Worm (Caenorhabditis elegans) whole organism, L4 larva: ENCODE measurements around the gene mvb-12.

Experiments
- F10B5.3 ChIP-seq: sonication (generic microtip); optimal IDR thresholded peaks from 2 replicates; lab custom pipeline; 2016; ENCODE audit warnings: mild to moderate bottlenecking, missing genetic modification characterization, missing compliant biosample characterization
- R02D3.7 ChIP-seq: fragments of 150-350 bp; sonication (generic microtip); optimal IDR thresholded peaks from 3 replicates; lab custom pipeline; 2014; ENCODE audit warnings: missing biosample characterization, missing genetic modification characterization
- T20F7.1 ChIP-seq: fragments of 200-800 bp; sonication (Bioruptor generic); optimal IDR thresholded peaks from 2 replicates; lab custom pipeline; 2018; ENCODE audit warnings: mild to moderate bottlenecking, missing genetic modification characterization, missing compliant biosample characterization
- T26A8.4 ChIP-seq: fragments of 200-800 bp; sonication (Bioruptor generic); IDR thresholded peaks from 2 replicates; pipeline ENCODE4 v1.3.6; 2022; ENCODE audit warnings: missing genetic modification characterization, missing compliant biosample characterization
- Y105C5A.15 ChIP-seq: fragments of 200-800 bp; sonication (Bioruptor generic); IDR thresholded peaks from 2 replicates; pipeline ENCODE4 v1.3.6; 2022; ENCODE audit warnings: missing genetic modification characterization, missing compliant biosample characterization
- aha-1 ChIP-seq: fragments of 150-350 bp; peaks from one replicate; lab custom pipeline; 2014; ENCODE audit warnings: missing biosample characterization, missing genetic modification characterization
- ama-1 ChIP-seq: fragments of 150-350 bp; optimal IDR thresholded peaks from 2 replicates; lab custom pipeline; 2014; ENCODE audit warnings: inconsistent platforms, mixed read lengths
- arid-1 ChIP-seq: fragments of 200-800 bp; sonication (Bioruptor generic); conservative IDR thresholded peaks from 2 replicates; pipeline ENCODE4 v1.3.6; 2022; ENCODE audit warnings: missing genetic modification reagents, missing genetic modification characterization, missing compliant biosample characterization
- ceh-28 ChIP-seq: fragments of 150-350 bp; optimal IDR thresholded peaks from 2 replicates; lab custom pipeline; 2014; ENCODE audit warnings: missing biosample characterization, missing genetic modification reagents, missing genetic modification characterization
- ceh-44 ChIP-seq: fragments of 200-800 bp; sonication (Bioruptor generic); IDR thresholded peaks from 2 replicates; pipeline ENCODE4 v1.3.6; 2022; ENCODE audit warnings: missing genetic modification reagents, missing genetic modification characterization, missing compliant biosample characterization
- ceh-82 ChIP-seq: sonication (generic microtip); optimal IDR thresholded peaks from 2 replicates; lab custom pipeline; 2017; ENCODE audit warnings: missing biosample characterization, missing genetic modification characterization
- cey-2 ChIP-seq: sonication (generic microtip); optimal IDR thresholded peaks from 3 replicates; lab custom pipeline; 2017; ENCODE audit warnings: missing genetic modification characterization, mild to moderate bottlenecking, missing compliant biosample characterization, antibody characterized with exemption, borderline replicate concordance; ENCODE audit not compliant: insufficient read depth
- ctbp-1 ChIP-seq: fragments of 200-800 bp; sonication (Bioruptor generic); IDR thresholded peaks from 2 replicates; pipeline ENCODE4 v1.3.6; 2022; ENCODE audit warnings: missing genetic modification reagents, missing genetic modification characterization, missing compliant biosample characterization
- daf-12 ChIP-seq: fragments of 150-350 bp; optimal IDR thresholded peaks from 2 replicates; lab custom pipeline; 2014; ENCODE audit warnings: missing biosample characterization, missing genetic modification reagents, missing genetic modification characterization
- daf-16 ChIP-seq, 3 experiments: sonication (generic microtip); optimal IDR thresholded peaks; 2 replicates each; lab custom pipeline; 2016 to 2017; ENCODE audit warnings: missing genetic modification characterization in 3 of 3, missing genetic modification reagents in 3 of 3, mild to moderate bottlenecking in 2 of 3, missing compliant biosample characterization in 2 of 3, missing biosample characterization in 1 of 3, moderate library complexity in 1 of 3
- dmd-6 ChIP-seq: fragments of 200-800 bp; sonication (Bioruptor generic); IDR thresholded peaks from 2 replicates; pipeline ENCODE4 v1.3.6; 2022; ENCODE audit warnings: missing genetic modification reagents, missing genetic modification characterization, missing compliant biosample characterization
- dmd-8 ChIP-seq: fragments of 200-800 bp; sonication (Bioruptor generic); IDR thresholded peaks from 2 replicates; pipeline ENCODE4 v1.3.6; 2022; ENCODE audit warnings: missing genetic modification characterization, missing compliant biosample characterization
- duxl-1 ChIP-seq: sonication (generic microtip); optimal IDR thresholded peaks from 2 replicates; lab custom pipeline; 2016; ENCODE audit warnings: mild to moderate bottlenecking, missing genetic modification characterization, moderate library complexity, missing compliant biosample characterization; ENCODE audit not compliant: poor library complexity
- dve-1 ChIP-seq: sonication (generic microtip); optimal IDR thresholded peaks from 2 replicates; lab custom pipeline; 2017; ENCODE audit warnings: antibody characterized with exemption, mild to moderate bottlenecking, missing genetic modification characterization, missing compliant biosample characterization; ENCODE audit not compliant: insufficient read depth
- fkh-10 ChIP-seq: fragments of 150-350 bp; optimal IDR thresholded peaks from 2 replicates; lab custom pipeline; 2014; ENCODE audit warnings: missing biosample characterization, missing genetic modification reagents, missing genetic modification characterization
- hmg-1.1 ChIP-seq: fragments of 200-800 bp; sonication (Bioruptor generic); IDR thresholded peaks from 2 replicates; pipeline ENCODE4 v1.3.6; 2022; ENCODE audit warnings: missing genetic modification reagents, missing genetic modification characterization, missing compliant biosample characterization
- jun-1 ChIP-seq: fragments of 150-350 bp; optimal IDR thresholded peaks from 2 replicates; lab custom pipeline; 2014; ENCODE audit warnings: missing biosample characterization, missing genetic modification reagents, missing genetic modification characterization
- lin-15B ChIP-seq: fragments of 150-350 bp; sonication (generic microtip); optimal IDR thresholded peaks from 3 replicates; lab custom pipeline; 2014; ENCODE audit warnings: missing biosample characterization, missing genetic modification characterization
- lin-29 ChIP-seq: fragments of 200-800 bp; sonication (Bioruptor generic); IDR thresholded peaks from 2 replicates; pipeline ENCODE4 v1.3.6; 2022; ENCODE audit warnings: missing genetic modification reagents, missing genetic modification characterization, missing compliant biosample characterization
- lin-39 ChIP-seq: fragments of 150-350 bp; optimal IDR thresholded peaks from 2 replicates; lab custom pipeline; 2014; ENCODE audit warnings: missing biosample characterization, missing genetic modification reagents, missing genetic modification characterization
- lsy-2 ChIP-seq, 2 experiments: fragments of 150-350 bp in 1 of 2; sonication (generic microtip) in 1 of 2; optimal IDR thresholded peaks; 2 replicates each; lab custom pipeline; 2014 to 2017; ENCODE audit warnings: missing biosample characterization in 2 of 2, missing genetic modification characterization in 2 of 2
- madf-9 ChIP-seq: fragments of 200-800 bp; sonication (Bioruptor generic); conservative IDR thresholded peaks from 2 replicates; pipeline ENCODE4 v1.3.6; 2022; ENCODE audit warnings: missing genetic modification reagents, missing genetic modification characterization, missing compliant biosample characterization
- mdl-1 ChIP-seq, 2 experiments: fragments of 150-350 bp in 1 of 2; sonication (generic microtip) in 1 of 2; optimal IDR thresholded peaks; 2 replicates each; lab custom pipeline; 2014 to 2017; ENCODE audit warnings: missing biosample characterization in 2 of 2, missing genetic modification characterization in 2 of 2
- mep-1 ChIP-seq: fragments of 150-350 bp; sonication (generic microtip); optimal IDR thresholded peaks from 3 replicates; lab custom pipeline; 2014; ENCODE audit warnings: missing biosample characterization, missing genetic modification characterization
- mxl-2 ChIP-seq: fragments of 200-800 bp; sonication (Bioruptor generic); conservative IDR thresholded peaks from 2 replicates; pipeline ENCODE4 v1.3.6; 2022; ENCODE audit warnings: missing genetic modification reagents, missing genetic modification characterization, missing compliant biosample characterization
- mxl-3 ChIP-seq: fragments of 200-800 bp; sonication (Bioruptor generic); optimal IDR thresholded peaks from 2 replicates; lab custom pipeline; 2018; ENCODE audit warnings: mild to moderate bottlenecking, missing genetic modification characterization, missing compliant biosample characterization
- nhr-237 ChIP-seq: sonication (generic microtip); optimal IDR thresholded peaks from 2 replicates; lab custom pipeline; 2017; ENCODE audit warnings: missing biosample characterization, missing genetic modification characterization
- nhr-28 ChIP-seq: fragments of 150-350 bp; optimal IDR thresholded peaks from 2 replicates; lab custom pipeline; 2014; ENCODE audit warnings: missing biosample characterization, missing genetic modification characterization
- nhr-41 ChIP-seq: fragments of 200-800 bp; sonication (Bioruptor generic); IDR thresholded peaks from 2 replicates; pipeline ENCODE4 v1.3.6; 2022; ENCODE audit warnings: missing genetic modification reagents, missing genetic modification characterization, missing compliant biosample characterization
- nhr-42 ChIP-seq: fragments of 200-800 bp; sonication (Bioruptor generic); IDR thresholded peaks from 2 replicates; pipeline ENCODE4 v1.3.6; 2022; ENCODE audit warnings: missing genetic modification characterization, missing compliant biosample characterization
- nhr-76 ChIP-seq: fragments of 150-350 bp; optimal IDR thresholded peaks from 2 replicates; lab custom pipeline; 2014; ENCODE audit warnings: missing biosample characterization, missing genetic modification characterization
- php-3 ChIP-seq: fragments of 200-800 bp; sonication (Bioruptor generic); IDR thresholded peaks from 2 replicates; pipeline ENCODE4 v1.3.6; 2022; ENCODE audit warnings: missing genetic modification reagents, missing genetic modification characterization, missing compliant biosample characterization
- pqm-1 ChIP-seq: sonication (generic microtip); optimal IDR thresholded peaks from 2 replicates; lab custom pipeline; 2017; ENCODE audit warnings: missing biosample characterization, missing genetic modification characterization
- skn-1 ChIP-seq: fragments of 150-350 bp; optimal IDR thresholded peaks from 2 replicates; lab custom pipeline; 2014; ENCODE audit warnings: missing biosample characterization, missing genetic modification characterization
- snpc-1.2 ChIP-seq: fragments of 200-800 bp; sonication (Bioruptor generic); IDR thresholded peaks from 2 replicates; pipeline ENCODE4 v1.3.6; 2022; ENCODE audit warnings: missing genetic modification reagents, missing genetic modification characterization, missing compliant biosample characterization
- spr-3 ChIP-seq: fragments of 200-800 bp; sonication (Bioruptor generic); optimal IDR thresholded peaks from 2 replicates; lab custom pipeline; 2018; ENCODE audit warnings: mild to moderate bottlenecking, missing genetic modification characterization, missing compliant biosample characterization
- tag-97 ChIP-seq: fragments of 200-800 bp; sonication (Bioruptor generic); IDR thresholded peaks from 2 replicates; pipeline ENCODE4 v1.3.6; 2022; ENCODE audit warnings: missing genetic modification characterization, missing compliant biosample characterization
- tra-1 ChIP-seq: fragments of 200-800 bp; sonication (Bioruptor generic); IDR thresholded peaks from 2 replicates; pipeline ENCODE4 v1.3.6; 2022; ENCODE audit warnings: missing genetic modification reagents, missing genetic modification characterization, missing compliant biosample characterization
- unc-130 ChIP-seq: sonication (generic microtip); optimal IDR thresholded peaks from 2 replicates; lab custom pipeline; 2016; ENCODE audit warnings: missing genetic modification reagents, missing genetic modification characterization, missing compliant biosample characterization
- unc-39 ChIP-seq: sonication (generic microtip); optimal IDR thresholded peaks from 2 replicates; lab custom pipeline; 2017; ENCODE audit warnings: missing biosample characterization, missing genetic modification characterization
- unc-62 ChIP-seq, 3 experiments: fragments of 150-350 bp in 1 of 3; sonication (generic microtip); optimal IDR thresholded peaks in 2 of 3; peaks in 1 of 3; 1 replicate in 1 of 3; 2 replicates in 2 of 3; lab custom pipeline; 2014 to 2017; ENCODE audit warnings: missing biosample characterization in 3 of 3, missing genetic modification characterization in 3 of 3, missing genetic modification reagents in 3 of 3, missing genotype in 1 of 3
- zag-1 ChIP-seq: fragments of 150-350 bp; optimal IDR thresholded peaks from 2 replicates; lab custom pipeline; 2014; ENCODE audit warnings: missing biosample characterization, missing genetic modification characterization
- zfp-2 ChIP-seq: sonication (generic microtip); optimal IDR thresholded peaks from 2 replicates; lab custom pipeline; 2016; ENCODE audit warnings: mild to moderate bottlenecking, missing genetic modification characterization, missing compliant biosample characterization
- ztf-11 ChIP-seq: fragments of 150-350 bp; optimal IDR thresholded peaks from 2 replicates; lab custom pipeline; 2014; ENCODE audit warnings: missing biosample characterization, missing genetic modification characterization

mvb-12 gene

DNA sequence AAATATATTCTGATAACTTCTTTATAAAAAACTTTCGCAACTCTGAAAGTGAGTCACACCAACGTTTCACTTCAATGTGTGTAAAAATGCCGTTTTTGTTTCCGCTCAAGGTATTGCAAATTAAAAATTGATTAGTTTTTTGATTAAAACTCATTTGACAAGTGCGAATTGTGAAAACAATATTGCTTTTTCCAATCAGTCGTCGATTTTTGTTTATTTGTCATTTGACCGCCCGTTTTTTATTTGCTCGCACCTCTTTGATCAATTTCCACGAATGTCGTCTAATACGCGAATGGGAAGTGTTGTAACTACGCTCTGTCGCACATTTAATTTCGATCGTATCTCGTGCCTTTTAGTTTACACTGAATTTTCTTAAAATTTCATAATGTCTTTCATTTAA lies at the start of gene mvb-12 (continued):
- TF ChIP-seq tag-97 (no peak), ceh-44 (GFP tag; lab: Robert Waterston, UW) (no peak), ctbp-1 (no peak), pqm-1 (peak; percentile 4), unc-62 (GFP tag; optimal IDR thresholded peaks at IDR 0.05 in 1 of 2; lab: Kevin White, UChicago) (no peak), unc-62 (tag; optimal IDR thresholded peaks at IDR 0.05; lab: Kevin White, UChicago) (no peak), ama-1 (no peak), ztf-11 (tag; lab: Kevin White, UChicago) (no peak), T26A8.4 (GFP tag; lab: Robert Waterston, UW) (no peak), Y105C5A.15 (GFP tag; lab: Robert Waterston, UW) (no peak), aha-1 (tag; lab: Kevin White, UChicago) (peak; percentile 61), lin-39 (tag; lab: Kevin White, UChicago) (no peak), cey-2 (tag; lab: Kevin White, UChicago) (no peak), arid-1 (GFP tag; lab: Robert Waterston, UW) (no peak), lin-15B (tag; lab: Kevin White, UChicago) (no peak), mxl-2 (GFP tag; lab: Robert Waterston, UW) (no peak), lin-29 (no peak), duxl-1 (tag; lab: Kevin White, UChicago) (no peak), R02D3.7 (tag; lab: Kevin White, UChicago) (no peak), madf-9 (GFP tag; lab: Robert Waterston, UW) (no peak), nhr-28 (tag; lab: Kevin White, UChicago) (peak; percentile 7), dmd-6 (GFP tag; lab: Robert Waterston, UW) (0 out of 2 replicates have a peak, but pooled peaks have one; percentile 10), mdl-1 (tag; optimal IDR thresholded peaks at IDR 0.05; lab: Kevin White, UChicago) (peak in 1 of 2 experiments; percentile 30), jun-1 (no peak), hmg-1.1 (GFP tag; lab: Robert Waterston, UW) (no peak)

DNA sequence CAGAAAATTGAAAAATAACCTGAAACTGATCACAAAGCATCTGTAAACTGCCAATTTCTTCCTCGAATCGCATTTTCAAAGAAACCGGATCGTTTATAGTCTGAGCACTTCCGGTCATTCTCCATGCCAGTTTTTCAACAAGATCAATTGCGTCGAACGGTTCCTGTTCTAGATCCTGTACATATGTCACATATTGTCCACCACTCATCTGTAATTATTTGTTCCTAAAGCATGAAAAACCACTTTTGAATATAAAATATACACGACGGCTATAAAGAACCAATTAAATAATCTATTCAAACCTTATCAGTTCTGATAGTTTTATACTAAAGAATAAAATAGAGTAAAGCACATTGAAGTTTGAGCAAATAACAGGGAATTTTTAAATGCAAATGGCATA lies 48.0 kb upstream of the mvb-12 start, which contains the start of gene sec-10:
Gene sec-10, minus strand, starts transcription at position 208 of the 400 bp plus-strand sequence.
- TF ChIP-seq F10B5.3 (tag; lab: Kevin White, UChicago) (no peak), nhr-76 (tag; lab: Kevin White, UChicago) (no peak), daf-12 (tag; lab: Kevin White, UChicago) (no peak), ceh-44 (GFP tag; lab: Robert Waterston, UW) (no peak), cey-2 (tag; lab: Kevin White, UChicago) (no peak), mxl-3 (GFP tag; lab: Kevin White, UChicago) (no peak), pqm-1 (peak; percentile 9), fkh-10 (GFP tag; lab: Kevin White, UChicago) (no peak), spr-3 (GFP tag; lab: Kevin White, UChicago) (no peak), ceh-28 (tag; lab: Kevin White, UChicago) (no peak), zag-1 (no peak), unc-130 (GFP tag; lab: Kevin White, UChicago) (no peak), Y105C5A.15 (GFP tag; lab: Robert Waterston, UW) (no peak), snpc-1.2 (GFP tag; lab: Robert Waterston, UW) (no peak), ztf-11 (tag; lab: Kevin White, UChicago) (no peak), lsy-2 (tag; optimal IDR thresholded peaks at IDR 0.05; lab: Kevin White, UChicago) (no peak), zfp-2 (tag; lab: Kevin White, UChicago) (no peak), madf-9 (GFP tag; lab: Robert Waterston, UW) (no peak), nhr-41 (GFP tag; lab: Robert Waterston, UW) (no peak), mep-1 (tag; lab: Kevin White, UChicago) (no peak), ceh-82 (tag; lab: Kevin White, UChicago) (no peak), unc-39 (tag; lab: Kevin White, UChicago) (no peak), daf-16 (GFP tag; optimal IDR thresholded peaks at IDR 0.05; lab: Kevin White, UChicago) (no peak), daf-16 (tag; optimal IDR thresholded peaks at IDR 0.05; lab: Kevin White, UChicago) (peak; percentile 42), jun-1 (no peak), skn-1 (tag; lab: Kevin White, UChicago) (no peak), nhr-237 (tag; lab: Kevin White, UChicago) (no peak), nhr-42 (GFP tag; lab: Robert Waterston, UW) (no peak), php-3 (GFP tag; lab: Robert Waterston, UW) (peak; percentile 63), aha-1 (tag; lab: Kevin White, UChicago) (no peak), nhr-28 (tag; lab: Kevin White, UChicago) (peak; percentile 68), dve-1 (tag; lab: Kevin White, UChicago) (peak; percentile 57), tra-1 (no peak), hmg-1.1 (GFP tag; lab: Robert Waterston, UW) (no peak), dmd-8 (no peak), T20F7.1 (GFP tag; lab: Kevin White, UChicago) (no peak)
